Worm (Caenorhabditis elegans) whole organism, L4/young adult: ENCODE data around the gene Y54G2A.36.

Experiments
- W03F9.2 ChIP-seq: fragments of 150-350 bp; optimal IDR thresholded peaks from 2 replicates; lab custom pipeline; 2014; ENCODE audit warnings: missing biosample characterization, missing genetic modification characterization
- dao-5 ChIP-seq: sonication (generic microtip); optimal IDR thresholded peaks from 2 replicates; lab custom pipeline; 2016; ENCODE audit warnings: missing genotype, missing genetic modification characterization, moderate library complexity, missing compliant biosample characterization

DNA sequence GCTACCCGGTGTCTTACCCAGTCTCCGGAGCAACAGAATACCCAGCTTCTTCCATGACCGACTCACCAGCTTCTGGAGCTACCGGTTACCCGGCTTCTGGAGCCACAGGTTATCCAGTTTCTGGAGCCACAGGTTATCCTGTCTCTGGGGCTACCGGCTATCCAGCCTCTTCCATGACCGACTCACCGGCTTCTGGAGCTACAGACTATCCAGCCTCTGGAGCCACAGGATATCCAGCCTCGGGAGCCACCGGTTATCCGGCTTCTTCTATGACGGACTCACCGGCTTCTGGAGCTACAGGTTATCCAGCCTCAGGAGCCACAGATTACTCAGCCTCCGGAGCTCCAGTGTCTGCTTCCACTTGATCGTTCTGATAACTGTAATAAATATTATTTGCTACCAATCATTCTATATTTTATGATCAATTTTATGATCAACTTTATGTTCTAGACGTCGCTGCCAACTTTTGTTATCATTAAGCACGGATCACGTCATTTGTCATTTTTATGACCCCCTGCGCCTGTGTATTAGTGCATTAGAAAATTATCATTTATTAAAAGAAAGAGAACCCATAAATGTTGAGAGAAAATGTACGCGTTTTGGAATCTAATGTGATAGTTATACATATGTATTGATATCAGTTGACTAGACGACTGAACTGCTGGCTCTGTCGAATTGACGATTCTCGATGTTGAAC, 42.3 kb upstream of the Y54G2A.36 start:
- no peak for TF ChIP-seq W03F9.2
- no peak for TF ChIP-seq dao-5 (tag; lab: Kevin White, UChicago)
